Fruit fly (Drosophila melanogaster) whole organism, embryonic: ENCODE results near the gene ppl.

Experiments
- CG10366 ChIP-seq: fragments of 200-800 bp; sonication (Bioruptor generic); IDR thresholded peaks from 2 replicates; pipeline ENCODE4 v1.3.6; 2022; ENCODE audit warnings: missing biosample characterization, missing genetic modification characterization
- CG43689 ChIP-seq: fragments of 200-800 bp; sonication (Bioruptor generic); IDR thresholded peaks from 2 replicates; pipeline ENCODE4 v1.3.6; 2022; ENCODE audit warnings: missing biosample characterization, missing genetic modification characterization
- CG6854 ChIP-seq: fragments of 200-800 bp; sonication (Bioruptor generic); optimal IDR thresholded peaks from 3 replicates; lab custom pipeline; 2017; ENCODE audit warnings: missing biosample characterization, mild to moderate bottlenecking, missing genetic modification characterization
- CG7745 ChIP-seq: fragments of 200-800 bp; sonication (Bioruptor generic); optimal IDR thresholded peaks from 2 replicates; lab custom pipeline; 2018; ENCODE audit warnings: missing biosample characterization, mild to moderate bottlenecking, missing genetic modification characterization, moderate library complexity
- CG8359 ChIP-seq: fragments of 200-800 bp; sonication (Bioruptor generic); optimal IDR thresholded peaks from 2 replicates; lab custom pipeline; 2017; ENCODE audit warnings: missing biosample characterization, mild to moderate bottlenecking, missing genetic modification characterization, borderline replicate concordance
- CG9876 ChIP-seq: fragments of 200-800 bp; sonication (Bioruptor generic); optimal IDR thresholded peaks from 2 replicates; lab custom pipeline; 2016; ENCODE audit warnings: missing biosample characterization, missing genetic modification characterization
- Mrtf ChIP-seq: fragments of 200-800 bp; sonication (Bioruptor generic); IDR thresholded peaks from 3 replicates; pipeline ENCODE4 v1.3.6; 2022; ENCODE audit warnings: missing biosample characterization, missing genetic modification characterization
- Ssrp ChIP-seq: fragments of 200-800 bp; sonication (Bioruptor generic); optimal IDR thresholded peaks from 2 replicates; lab custom pipeline; 2018; ENCODE audit warnings: missing biosample characterization, mild to moderate bottlenecking, missing genetic modification characterization, moderate library complexity
- exex ChIP-seq: fragments of 200-800 bp; sonication (Bioruptor generic); optimal IDR thresholded peaks from 4 replicates; lab custom pipeline; 2018; ENCODE audit warnings: missing biosample characterization, mild to moderate bottlenecking, missing genetic modification characterization, moderate library complexity
- h ChIP-seq: fragments of >200 bp; optimal IDR thresholded peaks from 2 replicates; lab custom pipeline; 2017
- z ChIP-seq: fragments of 200-800 bp; sonication (Bioruptor generic); IDR thresholded peaks from 3 replicates; pipeline ENCODE4 v1.3.6; 2022; ENCODE audit warnings: missing biosample characterization, missing genetic modification characterization

- TF ChIP-seq h (lab: Kevin White, UChicago) (no peak), CG43689 (GFP tag; lab: Robert Waterston, UW) (no peak), CG10366 (no peak), CG7745 (tag; lab: Kevin White, UChicago) (no peak), CG8359 (no peak), z (GFP tag; lab: Robert Waterston, UW) (no peak), CG9876 (GFP tag; lab: Kevin White, UChicago) (no peak), Mrtf (GFP tag; lab: Robert Waterston, UW) (no peak), Ssrp (tag; lab: Kevin White, UChicago) (no peak), exex (no peak), CG6854 (GFP tag; lab: Kevin White, UChicago) (no peak)
These were observed 43.4 kb upstream of the ppl start for dm6 chr3L:21324724-21325123.
